Fruit fly (Drosophila melanogaster) S2 (cell line): ENCODE data around the gene spz3.

Experiments used
- CG8478 ChIP-seq: fragments of >200 bp; optimal IDR thresholded peaks from 2 replicates; lab custom pipeline; 2018
- CTCF ChIP-seq, 2 experiments: fragments of >200 bp; optimal IDR thresholded peaks; 2 replicates each; lab custom pipeline; 2018

- no peak for TF ChIP-seq CG8478 (lab: Kevin White, UChicago)
- no peak for TF ChIP-seq CTCF (optimal IDR thresholded peaks at IDR 0.05; lab: Kevin White, UChicago)
Measured at dm6 chr2L:7833650-7834049, 45.7 kb downstream of the spz3 start.
